Fruit fly (Drosophila melanogaster): ENCODE measurements around the gene Cyp4ae1.

The Cyp4ae1 gene

dm6 chrX:2158668-2159163, 20.1 kb upstream of the Cyp4ae1 start, which contains the start of gene wapl (continued):
- TF ChIP-seq Ets65A (GFP tag) = peak; percentile 75
- TF ChIP-seq vfl (GFP tag; optimal IDR thresholded peaks at IDR 0.05) = peak; percentile 26
- TF ChIP-seq Atf-2 (GFP tag; optimal IDR thresholded peaks at IDR 0.05) = no peak
- no peak for TF ChIP-seq esg (GFP tag; conservative IDR thresholded peaks at IDR 0.05)
- peak; percentile 51 for TF ChIP-seq CG15479 (GFP tag; optimal IDR thresholded peaks at IDR 0.05)
- TF ChIP-seq CG12659 (GFP tag; optimal IDR thresholded peaks at IDR 0.05) = peak; percentile 61
- peak; percentile 12 for TF ChIP-seq CG8290 (GFP tag; optimal IDR thresholded peaks at IDR 0.05)
- TF ChIP-seq CG8290 (tag; optimal IDR thresholded peaks at IDR 0.05) = peak in 1 of 2 experiments; percentile 76
- no peak for TF ChIP-seq CG6813 (GFP tag; optimal IDR thresholded peaks at IDR 0.05)
- no peak for TF ChIP-seq Hr3 (GFP tag; optimal IDR thresholded peaks at IDR 0.05)
- peak; percentile 5 for TF ChIP-seq CG2202 (tag; optimal IDR thresholded peaks at IDR 0.05)
- peak; percentile 14 for TF ChIP-seq CG17829 (tag; optimal IDR thresholded peaks at IDR 0.05)
- TF ChIP-seq Hr39 (optimal IDR thresholded peaks at IDR 0.05) = no peak
- TF ChIP-seq HmgZ (tag; optimal IDR thresholded peaks at IDR 0.05) = peak; percentile 57
- peak; percentile 48 for TF ChIP-seq gcm2 (GFP tag; optimal IDR thresholded peaks at IDR 0.05)
- no peak for TF ChIP-seq CG1832 (GFP tag; optimal IDR thresholded peaks at IDR 0.05)
- TF ChIP-seq nmo (GFP tag; optimal IDR thresholded peaks at IDR 0.05) = peak; percentile 34
- TF ChIP-seq CG4424 (GFP tag; optimal IDR thresholded peaks at IDR 0.05) = no peak
- no peak for TF ChIP-seq Trl (optimal IDR thresholded peaks at IDR 0.05)
- peak; percentile 22 for TF ChIP-seq Trl (GFP tag; optimal IDR thresholded peaks at IDR 0.05)
- TF ChIP-seq CG3065 (GFP tag; optimal IDR thresholded peaks at IDR 0.05) = no peak
- TF ChIP-seq CG18599 (GFP tag; optimal IDR thresholded peaks at IDR 0.05) = peak; percentile 5
- no peak for TF ChIP-seq chm (GFP tag; IDR thresholded peaks at IDR 0.05)
- peak; percentile 94 for TF ChIP-seq CG42726 (GFP tag; IDR thresholded peaks at IDR 0.05; ENCODE audit: partially characterized antibody)
- TF ChIP-seq Nf-YC (tag; optimal IDR thresholded peaks at IDR 0.05) = peak; percentile 21
- no peak for TF ChIP-seq prd (optimal IDR thresholded peaks at IDR 0.05)
- TF ChIP-seq prd (GFP tag; IDR thresholded peaks at IDR 0.05) = peak; percentile 32; the same call in 1 of the 3 replicates
- TF ChIP-seq Rx (GFP tag; IDR thresholded peaks at IDR 0.05) = no peak
- TF ChIP-seq CG9876 (GFP tag; optimal IDR thresholded peaks at IDR 0.05) = peak; percentile 37
- TF ChIP-seq Antp (GFP tag; optimal IDR thresholded peaks at IDR 0.05) = peak; percentile 48
- TF ChIP-seq sqz (GFP tag; optimal IDR thresholded peaks at IDR 0.05) = no peak
- peak; percentile 33 for TF ChIP-seq NC2β (GFP tag; optimal IDR thresholded peaks at IDR 0.05)
- peak; percentile 19 for TF ChIP-seq Fer1 (GFP tag; optimal IDR thresholded peaks at IDR 0.05)
- TF ChIP-seq scrt (GFP tag; optimal IDR thresholded peaks at IDR 0.05) = no peak
- TF ChIP-seq CG10959 (GFP tag; IDR thresholded peaks at IDR 0.05) = no peak
- peak; percentile 99 for TF ChIP-seq Sry-δ (GFP tag; optimal IDR thresholded peaks at IDR 0.05)
- TF ChIP-seq CG9609 (GFP tag; optimal IDR thresholded peaks at IDR 0.05) = peak; percentile 0
- peak; percentile 89 for TF ChIP-seq CG4617 (GFP tag; optimal IDR thresholded peaks at IDR 0.05; ENCODE audit: borderline replicate concordance)
- peak; percentile 22 for TF ChIP-seq zen (tag; optimal IDR thresholded peaks at IDR 0.05)
- TF ChIP-seq Dref (GFP tag; IDR thresholded peaks at IDR 0.05) = peak; percentile 96
- TF ChIP-seq CG10979 (tag; optimal IDR thresholded peaks at IDR 0.05) = no peak
- peak; percentile 95 for TF ChIP-seq chinmo (GFP tag; IDR thresholded peaks at IDR 0.05; ENCODE audit: partially characterized antibody)
- TF ChIP-seq CG12071 (GFP tag; optimal IDR thresholded peaks at IDR 0.05) = no peak
- no peak for TF ChIP-seq Hr78 (GFP tag; optimal IDR thresholded peaks at IDR 0.05)
- TF ChIP-seq ind (GFP tag; optimal IDR thresholded peaks at IDR 0.05) = no peak
- TF ChIP-seq Camta (GFP tag; optimal IDR thresholded peaks at IDR 0.05) = no peak
- TF ChIP-seq lab (GFP tag; optimal IDR thresholded peaks at IDR 0.05) = peak; percentile 19
- TF ChIP-seq org-1 (GFP tag; optimal IDR thresholded peaks at IDR 0.05) = no peak
- TF ChIP-seq CG2129 (GFP tag; IDR thresholded peaks at IDR 0.05; ENCODE audit: partially characterized antibody) = peak; percentile 77
- peak; percentile 25 for TF ChIP-seq CG10147 (GFP tag; optimal IDR thresholded peaks at IDR 0.05)
- TF ChIP-seq pum (GFP tag; optimal IDR thresholded peaks at IDR 0.05) = peak; percentile 22
- TF ChIP-seq Ptx1 (GFP tag; IDR thresholded peaks at IDR 0.05) = 0 out of 2 replicates have a peak, but pooled peaks have one; percentile 10
